Worm (Caenorhabditis elegans) whole organism, L3 larva: ENCODE measurements around the gene rml-1.

Experiments used
- ZK546.5 ChIP-seq: sonication (generic microtip); optimal IDR thresholded peaks from 2 replicates; lab custom pipeline; 2017; ENCODE audit warnings: missing biosample characterization, missing genetic modification characterization
- ama-1 ChIP-seq: fragments of 150-350 bp; optimal IDR thresholded peaks from 2 replicates; lab custom pipeline; 2018
- ceh-16 ChIP-seq: sonication (generic microtip); optimal IDR thresholded peaks from 2 replicates; lab custom pipeline; 2017; ENCODE audit warnings: missing biosample characterization, missing genetic modification characterization
- ceh-9 ChIP-seq: sonication (generic microtip); optimal IDR thresholded peaks from 2 replicates; lab custom pipeline; 2018; ENCODE audit warnings: missing biosample characterization, missing genetic modification characterization
- egl-27 ChIP-seq: sonication (generic microtip); optimal IDR thresholded peaks from 4 replicates; lab custom pipeline; 2017; ENCODE audit warnings: missing biosample characterization, missing genetic modification reagents, missing genetic modification characterization
- elt-3 ChIP-seq, 3 experiments: fragments of 150-350 bp in 1 of 3; sonication (generic microtip) in 2 of 3; optimal IDR thresholded peaks; 2 replicates in 2 of 3; 4 replicates in 1 of 3; lab custom pipeline; 2014 to 2017; ENCODE audit warnings: missing biosample characterization in 3 of 3, missing genetic modification characterization in 3 of 3
- fkh-10 ChIP-seq: sonication (generic microtip); optimal IDR thresholded peaks from 2 replicates; lab custom pipeline; 2017; ENCODE audit warnings: missing biosample characterization, missing genetic modification reagents, missing genetic modification characterization
- fkh-2 ChIP-seq: fragments of 150-350 bp; optimal IDR thresholded peaks from 2 replicates; lab custom pipeline; 2014; ENCODE audit warnings: missing biosample characterization, missing genetic modification reagents, missing genetic modification characterization
- fos-1 ChIP-seq: fragments of 150-350 bp; optimal IDR thresholded peaks from 2 replicates; lab custom pipeline; 2014; ENCODE audit warnings: missing biosample characterization, missing genetic modification characterization
- hmg-11 ChIP-seq: sonication (generic microtip); optimal IDR thresholded peaks from 2 replicates; lab custom pipeline; 2016; ENCODE audit warnings: missing genetic modification characterization, missing compliant biosample characterization
- jun-1 ChIP-seq: fragments of 150-350 bp; optimal IDR thresholded peaks from 2 replicates; lab custom pipeline; 2014; ENCODE audit warnings: missing biosample characterization, missing genetic modification reagents, missing genetic modification characterization
- lin-15B ChIP-seq: fragments of 150-350 bp; optimal IDR thresholded peaks from 2 replicates; lab custom pipeline; 2014; ENCODE audit warnings: missing biosample characterization, missing genetic modification characterization
- lsy-12 ChIP-seq: sonication (generic microtip); optimal IDR thresholded peaks from 2 replicates; lab custom pipeline; 2016; ENCODE audit warnings: mild to moderate bottlenecking, missing genetic modification characterization, missing compliant biosample characterization
- mml-1 ChIP-seq: fragments of 150-350 bp; sonication (generic microtip); optimal IDR thresholded peaks from 3 replicates; lab custom pipeline; 2014; ENCODE audit warnings: missing biosample characterization, missing genetic modification characterization
- nfya-1 ChIP-seq: sonication (generic microtip); optimal IDR thresholded peaks from 2 replicates; lab custom pipeline; 2017; ENCODE audit warnings: missing genetic modification characterization, mild to moderate bottlenecking, missing compliant biosample characterization, antibody characterized with exemption, moderate library complexity; ENCODE audit not compliant: insufficient read depth
- nhr-11 ChIP-seq: fragments of 150-350 bp; optimal IDR thresholded peaks from 2 replicates; lab custom pipeline; 2014; ENCODE audit warnings: missing biosample characterization, missing genetic modification characterization
- nhr-23 ChIP-seq: fragments of 150-350 bp; optimal IDR thresholded peaks from 2 replicates; lab custom pipeline; 2014; ENCODE audit warnings: missing biosample characterization, missing genetic modification reagents, missing genetic modification characterization
- nhr-237 ChIP-seq: fragments of 150-350 bp; optimal IDR thresholded peaks from 2 replicates; lab custom pipeline; 2014; ENCODE audit warnings: missing biosample characterization, missing genetic modification characterization
- nhr-25 ChIP-seq: sonication (generic microtip); optimal IDR thresholded peaks from 2 replicates; lab custom pipeline; 2017; ENCODE audit warnings: missing biosample characterization, missing genetic modification characterization
- nhr-43 ChIP-seq: sonication (generic microtip); optimal IDR thresholded peaks from 2 replicates; lab custom pipeline; 2016; ENCODE audit warnings: mild to moderate bottlenecking, missing genetic modification characterization, missing compliant biosample characterization; ENCODE audit not compliant: poor library complexity, severe bottlenecking
- nhr-67 ChIP-seq: fragments of 150-350 bp; optimal IDR thresholded peaks from 2 replicates; lab custom pipeline; 2014; ENCODE audit warnings: missing biosample characterization, missing genetic modification characterization
- nhr-76 ChIP-seq: fragments of 150-350 bp; sonication (generic microtip); optimal IDR thresholded peaks from 5 replicates; lab custom pipeline; 2014; ENCODE audit warnings: missing biosample characterization, missing genetic modification characterization
- nhr-77 ChIP-seq: fragments of 150-350 bp; optimal IDR thresholded peaks from 2 replicates; lab custom pipeline; 2014; ENCODE audit warnings: missing biosample characterization, missing genetic modification characterization
- pha-4 ChIP-seq: fragments of 150-350 bp; optimal IDR thresholded peaks from 2 replicates; lab custom pipeline; 2014; ENCODE audit warnings: missing biosample characterization, missing genetic modification reagents, missing genetic modification characterization
- pqm-1 ChIP-seq: fragments of 150-350 bp; optimal IDR thresholded peaks from 2 replicates; lab custom pipeline; 2017; ENCODE audit warnings: missing biosample characterization, missing genetic modification characterization, inconsistent platforms
- skn-1 ChIP-seq: fragments of 150-350 bp; optimal IDR thresholded peaks from 2 replicates; lab custom pipeline; 2014; ENCODE audit warnings: missing biosample characterization, missing genetic modification characterization
- unc-39 ChIP-seq: sonication (generic microtip); optimal IDR thresholded peaks from 4 replicates; lab custom pipeline; 2017; ENCODE audit warnings: missing biosample characterization, missing genetic modification characterization
- unc-62 ChIP-seq: fragments of 150-350 bp; sonication (generic microtip); optimal IDR thresholded peaks from 4 replicates; lab custom pipeline; 2014; ENCODE audit warnings: missing biosample characterization, missing genetic modification reagents, missing genetic modification characterization
- zag-1 ChIP-seq: fragments of 150-350 bp; optimal IDR thresholded peaks from 2 replicates; lab custom pipeline; 2014; ENCODE audit warnings: missing biosample characterization, missing genetic modification characterization
- ztf-11 ChIP-seq: fragments of 150-350 bp; optimal IDR thresholded peaks from 2 replicates; lab custom pipeline; 2014; ENCODE audit warnings: missing biosample characterization, missing genetic modification characterization
- ztf-4 ChIP-seq: fragments of 150-350 bp; optimal IDR thresholded peaks from 2 replicates; lab custom pipeline; 2014; ENCODE audit warnings: missing biosample characterization, missing genetic modification characterization

Gene rml-1

ce11 chrIII:13732665-13733064 is 35.2 kb downstream of the rml-1 start:
- TF ChIP-seq ceh-16 (tag; lab: Kevin White, UChicago) = no peak
- no peak for TF ChIP-seq jun-1
- peak; percentile 75 for TF ChIP-seq pha-4 (tag; lab: Kevin White, UChicago)
- TF ChIP-seq pqm-1 (tag; lab: Kevin White, UChicago) = peak; percentile 51
- TF ChIP-seq fkh-2 = no peak
- no peak for TF ChIP-seq mml-1 (tag; lab: Kevin White, UChicago)
- TF ChIP-seq zag-1 (tag; lab: Kevin White, UChicago) = no peak
- TF ChIP-seq elt-3 (tag; optimal IDR thresholded peaks at IDR 0.05; lab: Kevin White, UChicago) = no peak
- TF ChIP-seq nfya-1 (tag; lab: Kevin White, UChicago) = no peak
- no peak for TF ChIP-seq ceh-9
- no peak for TF ChIP-seq fos-1
- no peak for TF ChIP-seq nhr-67 (tag; lab: Kevin White, UChicago)
- no peak for TF ChIP-seq nhr-237 (tag; lab: Kevin White, UChicago)
- TF ChIP-seq nhr-23 (tag; lab: Kevin White, UChicago) = no peak
- TF ChIP-seq lin-15B (tag; lab: Kevin White, UChicago) = no peak

DNA sequence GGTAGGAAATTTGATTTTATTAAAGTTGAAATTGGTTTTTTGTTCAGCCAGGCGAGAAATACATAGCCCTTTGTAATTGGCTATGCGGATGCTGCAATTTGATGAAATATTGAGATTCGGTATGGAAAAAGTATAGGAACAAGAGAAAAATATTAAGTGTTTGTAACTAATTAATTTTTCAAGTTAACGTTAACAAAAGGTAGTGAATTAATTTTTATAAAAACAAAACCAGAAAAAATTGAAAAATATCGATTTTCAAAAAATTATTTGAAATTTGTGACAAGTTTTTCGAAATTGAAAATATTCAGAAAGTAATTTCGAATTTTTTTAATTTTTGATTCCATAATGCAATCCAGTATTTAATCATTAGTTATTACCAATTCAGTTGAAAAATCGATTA is 36.3 kb downstream of the rml-1 start, which contains the start of gene W06F12.2:
Gene W06F12.2, minus strand, starts transcription at position 101 of the 400 bp plus-strand sequence.
- no peak for TF ChIP-seq nhr-11 (tag; lab: Kevin White, UChicago)
- no peak for TF ChIP-seq ztf-11 (tag; lab: Kevin White, UChicago)
- no peak for TF ChIP-seq egl-27
- no peak for TF ChIP-seq ztf-4 (tag; lab: Kevin White, UChicago)
- TF ChIP-seq hmg-11 (tag; lab: Kevin White, UChicago) = no peak
- no peak for TF ChIP-seq nhr-77 (tag; lab: Kevin White, UChicago)
- TF ChIP-seq mml-1 (tag; lab: Kevin White, UChicago) = no peak
- TF ChIP-seq fkh-2 = no peak
- TF ChIP-seq nhr-76 (tag; lab: Kevin White, UChicago) = no peak
- no peak for TF ChIP-seq skn-1 (tag; lab: Kevin White, UChicago)
- TF ChIP-seq fkh-10 = no peak
- no peak for TF ChIP-seq ceh-16 (tag; lab: Kevin White, UChicago)

DNA sequence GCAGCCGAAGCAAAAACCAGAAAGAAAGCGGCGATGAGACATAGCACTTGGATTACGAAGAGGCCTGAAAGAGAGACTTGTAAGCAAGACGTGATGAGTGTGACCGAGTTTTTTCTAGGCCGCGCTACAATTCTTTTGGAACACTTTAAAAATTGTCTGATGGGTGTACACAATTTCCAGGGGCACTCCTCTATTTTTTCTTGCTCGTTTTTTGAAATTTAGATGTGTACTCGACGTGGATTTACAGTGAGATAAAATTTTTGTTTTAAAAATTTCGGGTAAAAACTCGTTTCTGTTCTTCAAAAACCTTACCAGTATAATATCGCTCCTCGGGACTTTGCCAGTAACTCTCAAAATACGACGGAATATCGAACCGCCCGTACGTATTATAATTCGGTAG is 38.1 kb downstream of the rml-1 start:
- TF ChIP-seq unc-39 (tag; lab: Kevin White, UChicago) (no peak), hmg-11 (tag; lab: Kevin White, UChicago) (no peak), nhr-25 (tag; lab: Kevin White, UChicago) (no peak), unc-62 (no peak), ZK546.5 (tag; lab: Kevin White, UChicago) (no peak), ceh-9 (no peak)

- peak; percentile 22 for TF ChIP-seq ama-1
- TF ChIP-seq nhr-43 (tag; lab: Kevin White, UChicago) = peak; percentile 32
- TF ChIP-seq lsy-12 = peak; percentile 26
- peak; percentile 64 for TF ChIP-seq nhr-23 (tag; lab: Kevin White, UChicago)
- TF ChIP-seq jun-1 = no peak
- TF ChIP-seq fkh-10 = no peak
- TF ChIP-seq, all 47 proteins: peak for 4
Observed at ce11 chrIII:13724018-13724892, 43.6 kb downstream of the rml-1 start.

DNA sequence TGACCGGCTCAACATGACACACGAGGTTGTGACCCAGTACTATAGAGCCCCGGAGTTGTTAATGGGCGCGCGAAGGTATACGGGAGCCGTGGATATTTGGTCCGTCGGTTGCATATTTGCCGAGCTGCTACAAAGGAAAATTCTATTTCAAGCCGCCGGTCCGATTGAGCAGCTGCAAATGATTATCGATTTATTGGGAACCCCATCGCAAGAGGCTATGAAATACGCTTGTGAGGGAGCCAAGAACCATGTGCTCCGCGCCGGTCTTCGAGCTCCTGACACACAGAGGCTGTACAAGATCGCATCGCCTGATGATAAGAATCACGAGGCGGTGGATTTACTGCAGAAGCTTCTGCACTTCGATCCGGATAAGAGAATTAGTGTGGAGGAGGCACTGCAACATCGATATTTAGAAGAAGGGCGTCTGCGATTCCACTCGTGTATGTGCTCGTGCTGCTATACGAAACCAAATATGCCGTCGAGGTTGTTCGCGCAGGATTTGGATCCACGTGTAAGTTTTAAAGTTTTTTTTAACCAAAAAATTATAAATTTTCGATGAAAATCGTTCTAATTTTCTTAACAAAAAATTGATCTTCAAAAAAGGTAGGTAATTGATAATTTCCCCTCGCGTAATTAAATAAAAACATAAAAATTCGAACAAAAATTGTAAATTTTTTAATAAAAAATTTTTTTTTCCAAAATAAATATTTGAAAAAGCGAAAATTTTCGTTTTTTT is 45.3 kb downstream of the rml-1 start:
- TF ChIP-seq ama-1 (peak; percentile 46), nhr-77 (tag; lab: Kevin White, UChicago) (no peak)
- TF ChIP-seq, all 47 proteins: peak for 1
